Worm (Caenorhabditis elegans) whole organism, young adult: Measurements from ENCODE around the gene srbc-32.

ENCODE experiments used
- Y79H2A.3 ChIP-seq: fragments of 200-800 bp; sonication (Bioruptor generic); conservative IDR thresholded peaks from 2 replicates; pipeline ENCODE4 v1.3.6; 2022; ENCODE audit warnings: missing genetic modification reagents, missing genetic modification characterization, missing compliant biosample characterization
- ama-1 ChIP-seq, 3 experiments: fragments of 150-350 bp in 1 of 3; sonication (generic microtip) in 2 of 3; optimal IDR thresholded peaks; 2 replicates each; lab custom pipeline; 2014 to 2018; ENCODE audit warnings: missing biosample characterization in 2 of 3, missing genetic modification characterization in 2 of 3, missing genetic modification reagents in 2 of 3
- cebp-1 ChIP-seq, 2 experiments: fragments of 200-800 bp in 1 of 2; sonication (Bioruptor generic) in 1 of 2; sonication (generic microtip) in 1 of 2; IDR thresholded peaks in 1 of 2; optimal IDR thresholded peaks in 1 of 2; 2 replicates each; pipeline versions ENCODE4 v1.3.6 to Lab custom; 2017 to 2022; ENCODE audit warnings: missing compliant biosample characterization in 2 of 2, missing genetic modification characterization in 2 of 2, mild to moderate bottlenecking in 1 of 2, missing genetic modification reagents in 1 of 2, moderate library complexity in 1 of 2
- ceh-100 ChIP-seq: fragments of 200-800 bp; sonication (Bioruptor generic); IDR thresholded peaks from 2 replicates; pipeline ENCODE4 v1.3.6; 2022; ENCODE audit warnings: missing genetic modification reagents, missing genetic modification characterization, missing compliant biosample characterization
- him-1 ChIP-seq: sonication (generic microtip); optimal IDR thresholded peaks from 2 replicates; lab custom pipeline; 2016; ENCODE audit warnings: missing genotype, missing genetic modification reagents, missing genetic modification characterization, missing compliant biosample characterization
- hlh-26 ChIP-seq: fragments of 200-800 bp; sonication (Bioruptor generic); conservative IDR thresholded peaks from 2 replicates; pipeline ENCODE4 v1.3.6; 2022; ENCODE audit warnings: missing genetic modification reagents, missing genetic modification characterization, missing compliant biosample characterization
- mel-28 ChIP-seq: sonication (generic microtip); optimal IDR thresholded peaks from 2 replicates; lab custom pipeline; 2016; ENCODE audit warnings: borderline replicate concordance, mild to moderate bottlenecking, missing genetic modification characterization, missing compliant biosample characterization
- snpc-1.3 ChIP-seq: sonication (generic microtip); optimal IDR thresholded peaks from 2 replicates; lab custom pipeline; 2017; ENCODE audit warnings: missing genetic modification characterization, mild to moderate bottlenecking, missing compliant biosample characterization, antibody characterized with exemption, moderate library complexity, missing genotype, missing genetic modification reagents; ENCODE audit not compliant: insufficient read depth
- unc-130 ChIP-seq: sonication (generic microtip); optimal IDR thresholded peaks from 2 replicates; lab custom pipeline; 2016; ENCODE audit warnings: missing genetic modification reagents, missing genetic modification characterization, missing compliant biosample characterization

DNA sequence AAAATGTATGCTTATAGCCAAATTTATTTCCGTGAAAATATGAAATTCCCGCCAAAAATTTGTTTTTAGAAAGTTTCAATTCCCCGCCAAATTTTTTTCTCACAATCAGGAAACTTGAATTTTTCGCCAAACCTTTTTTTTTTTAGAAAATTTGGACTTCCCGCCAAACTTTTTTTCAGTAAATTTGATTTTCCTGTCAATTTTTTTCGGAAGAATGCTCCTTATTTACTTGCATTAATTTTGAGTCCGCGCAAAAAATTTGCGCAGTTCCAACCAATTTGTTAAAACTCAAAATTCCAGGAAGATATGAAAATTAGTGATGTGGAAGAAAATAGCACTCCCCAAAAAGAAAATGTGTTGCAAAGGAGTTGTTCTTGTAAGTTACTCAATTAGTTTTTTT, 26.8 kb downstream of the srbc-32 start, which contains the start of gene slc-28.2:
- TF ChIP-seq snpc-1.3 (no peak), hlh-26 (GFP tag; lab: Robert Waterston, UW) (no peak), him-1 (no peak), cebp-1 (GFP tag; IDR thresholded peaks at IDR 0.05; lab: Robert Waterston, UW) (no peak), cebp-1 (tag; optimal IDR thresholded peaks at IDR 0.05; lab: Kevin White, UChicago) (no peak), Y79H2A.3 (no peak), unc-130 (no peak), ceh-100 (GFP tag; lab: Robert Waterston, UW) (no peak), ama-1 (optimal IDR thresholded peaks at IDR 0.05; lab: Kevin White, UChicago) (no peak), ama-1 (GFP tag; optimal IDR thresholded peaks at IDR 0.05; lab: Kevin White, UChicago) (no peak), mel-28 (tag; lab: Kevin White, UChicago) (no peak)
